Fruit fly (Drosophila melanogaster) whole organism, embryonic: ENCODE measurements around the gene CG13631.
A peak's percentile ranks its signal among the peaks of the same experiment; 100 is the strongest.

Experiments used
- CG11696 ChIP-seq: fragments of 200-800 bp; sonication (Bioruptor generic); IDR thresholded peaks from 2 replicates; pipeline ENCODE4 v1.3.6; 2022; ENCODE audit warnings: missing biosample characterization, missing genetic modification characterization
- CG12219 ChIP-seq: fragments of 200-800 bp; sonication (Bioruptor generic); optimal IDR thresholded peaks from 3 replicates; lab custom pipeline; 2018; ENCODE audit warnings: missing biosample characterization, mild to moderate bottlenecking, missing genetic modification characterization
- CG15479 ChIP-seq: fragments of 200-800 bp; sonication (Bioruptor generic); optimal IDR thresholded peaks from 3 replicates; lab custom pipeline; 2019; ENCODE audit warnings: missing biosample characterization, mild to moderate bottlenecking, missing genetic modification characterization, moderate library complexity
- CG16815 ChIP-seq: fragments of 200-800 bp; sonication (Bioruptor generic); optimal IDR thresholded peaks from 3 replicates; lab custom pipeline; 2017; ENCODE audit warnings: missing biosample characterization, mild to moderate bottlenecking, missing genetic modification characterization
- CG17361 ChIP-seq: fragments of 200-800 bp; sonication (Bioruptor generic); IDR thresholded peaks from 3 replicates; pipeline ENCODE4 v1.3.6; 2022; ENCODE audit warnings: missing biosample characterization, missing genetic modification characterization
- CG17385 ChIP-seq: fragments of 200-800 bp; sonication (Bioruptor generic); optimal IDR thresholded peaks from 3 replicates; lab custom pipeline; 2018; ENCODE audit warnings: missing biosample characterization, mild to moderate bottlenecking, missing genetic modification characterization
- CG17568 ChIP-seq: fragments of 200-800 bp; sonication (Bioruptor generic); optimal IDR thresholded peaks from 2 replicates; lab custom pipeline; 2018; ENCODE audit warnings: missing biosample characterization, mild to moderate bottlenecking, missing genetic modification characterization, moderate library complexity
- CG17912 ChIP-seq: fragments of 200-800 bp; sonication (Bioruptor generic); optimal IDR thresholded peaks from 2 replicates; lab custom pipeline; 2018; ENCODE audit warnings: missing biosample characterization, mild to moderate bottlenecking, missing genetic modification characterization
- CG2712 ChIP-seq: fragments of 200-800 bp; optimal IDR thresholded peaks from 3 replicates; lab custom pipeline; 2019; ENCODE audit warnings: missing biosample characterization, mild to moderate bottlenecking, missing genetic modification characterization, moderate library complexity
- CG30403 ChIP-seq: fragments of 200-800 bp; sonication (Bioruptor generic); optimal IDR thresholded peaks from 3 replicates; lab custom pipeline; 2016; ENCODE audit warnings: missing biosample characterization, missing genetic modification characterization
- CG3065 ChIP-seq: fragments of 200-800 bp; sonication (Bioruptor generic); optimal IDR thresholded peaks from 2 replicates; lab custom pipeline; 2016; ENCODE audit warnings: missing biosample characterization, missing genetic modification characterization
- CG3281 ChIP-seq: fragments of 200-800 bp; sonication (Bioruptor generic); optimal IDR thresholded peaks from 3 replicates; lab custom pipeline; 2017; ENCODE audit warnings: missing biosample characterization, mild to moderate bottlenecking, missing genetic modification characterization
- CG34422 ChIP-seq: fragments of 200-800 bp; sonication (Bioruptor generic); IDR thresholded peaks from 3 replicates; pipeline ENCODE4 v1.3.6; 2022; ENCODE audit warnings: missing biosample characterization, missing genetic modification characterization
- CG4707 ChIP-seq: fragments of 200-800 bp; sonication (Bioruptor generic); optimal IDR thresholded peaks from 2 replicates; lab custom pipeline; 2018; ENCODE audit warnings: missing biosample characterization, mild to moderate bottlenecking, missing genetic modification characterization, moderate library complexity
- CG8281 ChIP-seq: fragments of 200-800 bp; sonication (Bioruptor generic); optimal IDR thresholded peaks from 2 replicates; lab custom pipeline; 2018; ENCODE audit warnings: missing biosample characterization, mild to moderate bottlenecking, missing genetic modification characterization, moderate library complexity
- CG8359 ChIP-seq: fragments of 200-800 bp; sonication (Bioruptor generic); optimal IDR thresholded peaks from 2 replicates; lab custom pipeline; 2017; ENCODE audit warnings: missing biosample characterization, mild to moderate bottlenecking, missing genetic modification characterization, borderline replicate concordance
- CG8765 ChIP-seq: fragments of 200-800 bp; sonication (Bioruptor generic); IDR thresholded peaks from 2 replicates; pipeline ENCODE4 v1.3.6; 2022; ENCODE audit warnings: missing biosample characterization, missing genetic modification characterization
- CG9215 ChIP-seq: fragments of 200-800 bp; sonication (Bioruptor generic); IDR thresholded peaks from 2 replicates; pipeline ENCODE4 v1.3.6; 2022; ENCODE audit warnings: missing biosample characterization, missing genetic modification characterization
- CG9797 ChIP-seq: fragments of 200-800 bp; sonication (Bioruptor generic); optimal IDR thresholded peaks from 3 replicates; lab custom pipeline; 2018; ENCODE audit warnings: missing biosample characterization, mild to moderate bottlenecking, missing genetic modification characterization
- CG9876 ChIP-seq: fragments of 200-800 bp; sonication (Bioruptor generic); optimal IDR thresholded peaks from 2 replicates; lab custom pipeline; 2016; ENCODE audit warnings: missing biosample characterization, missing genetic modification characterization
- CTCF ChIP-seq: fragments of 200-800 bp; sonication (Bioruptor generic); optimal IDR thresholded peaks from 2 replicates; lab custom pipeline; 2017; ENCODE audit warnings: missing biosample characterization, mild to moderate bottlenecking, missing genetic modification characterization, moderate library complexity
- CkIIα-i1 ChIP-seq: fragments of 200-800 bp; sonication (Bioruptor generic); IDR thresholded peaks from 2 replicates; pipeline ENCODE4 v1.3.6; 2022; ENCODE audit warnings: missing biosample characterization, missing genetic modification characterization
- CrebB ChIP-seq: fragments of 200-800 bp; sonication (Bioruptor generic); optimal IDR thresholded peaks from 3 replicates; lab custom pipeline; 2018; ENCODE audit warnings: missing biosample characterization, mild to moderate bottlenecking, missing genetic modification characterization
- Dip2 ChIP-seq: fragments of 200-800 bp; sonication (Bioruptor generic); IDR thresholded peaks from 2 replicates; pipeline ENCODE4 v1.3.6; 2022; ENCODE audit warnings: missing biosample characterization, missing genetic modification characterization
- Elba2 ChIP-seq: fragments of 200-800 bp; sonication (Bioruptor generic); optimal IDR thresholded peaks from 3 replicates; lab custom pipeline; 2016; ENCODE audit warnings: missing biosample characterization, missing genetic modification characterization
- Fer1 ChIP-seq: fragments of 200-800 bp; sonication (Bioruptor generic); optimal IDR thresholded peaks from 2 replicates; lab custom pipeline; 2017; ENCODE audit warnings: missing biosample characterization, mild to moderate bottlenecking, missing genetic modification characterization
- H2.0 ChIP-seq: fragments of 200-800 bp; sonication (Bioruptor generic); IDR thresholded peaks from 2 replicates; pipeline ENCODE4 v1.3.6; 2022; ENCODE audit warnings: missing biosample characterization, missing genetic modification characterization
- HLH4C ChIP-seq: fragments of 200-800 bp; sonication (Bioruptor generic); IDR thresholded peaks from 3 replicates; pipeline ENCODE4 v1.3.6; 2022; ENCODE audit warnings: missing biosample characterization, missing genetic modification characterization; ENCODE audit not compliant: partially characterized antibody
- HmgD ChIP-seq: fragments of 200-800 bp; sonication (Bioruptor generic); optimal IDR thresholded peaks from 3 replicates; lab custom pipeline; 2016; ENCODE audit warnings: missing biosample characterization, missing genetic modification characterization
- Hmx ChIP-seq: fragments of 200-800 bp; sonication (Bioruptor generic); optimal IDR thresholded peaks from 2 replicates; lab custom pipeline; 2016; ENCODE audit warnings: missing biosample characterization, missing genetic modification characterization
- Med ChIP-seq: fragments of 200-800 bp; sonication (Bioruptor generic); peaks from one replicate; lab custom pipeline; 2016; ENCODE audit warnings: missing biosample characterization, missing genetic modification characterization, mild to moderate bottlenecking, inconsistent platforms, moderate library complexity
- NFAT ChIP-seq: fragments of 200-800 bp; sonication (Bioruptor generic); IDR thresholded peaks from 2 replicates; pipeline ENCODE4 v1.3.6; 2022; ENCODE audit warnings: missing biosample characterization, missing genetic modification characterization
- Nf-YB ChIP-seq: fragments of 200-800 bp; sonication (Bioruptor generic); optimal IDR thresholded peaks from 3 replicates; lab custom pipeline; 2019; ENCODE audit warnings: missing biosample characterization, mild to moderate bottlenecking, missing genetic modification characterization, moderate library complexity
- Trl ChIP-seq, 3 experiments: fragments of >200 bp in 2 of 3; fragments of 200-800 bp in 1 of 3; sonication (Bioruptor generic) in 1 of 3; optimal IDR thresholded peaks; 2 replicates in 1 of 3; 3 replicates in 2 of 3; lab custom pipeline; 2016 to 2017; ENCODE audit warnings: missing biosample characterization in 1 of 3, missing genetic modification characterization in 1 of 3
- Xbp1 ChIP-seq: fragments of 200-800 bp; sonication (Bioruptor generic); optimal IDR thresholded peaks from 3 replicates; lab custom pipeline; 2016; ENCODE audit warnings: missing biosample characterization, mild to moderate bottlenecking, missing genetic modification characterization
- abd-A ChIP-seq: fragments of 200-800 bp; sonication (Bioruptor generic); optimal IDR thresholded peaks from 3 replicates; lab custom pipeline; 2019; ENCODE audit warnings: missing biosample characterization, mild to moderate bottlenecking, missing genetic modification characterization, moderate library complexity
- ase ChIP-seq: fragments of 200-800 bp; sonication (Bioruptor generic); IDR thresholded peaks from 3 replicates; pipeline ENCODE4 v1.3.6; 2022; ENCODE audit warnings: missing biosample characterization, missing genetic modification characterization
- ind ChIP-seq: fragments of 200-800 bp; sonication (Bioruptor generic); optimal IDR thresholded peaks from 3 replicates; lab custom pipeline; 2016; ENCODE audit warnings: missing biosample characterization, missing genetic modification characterization
- jigr1 ChIP-seq: fragments of 200-800 bp; sonication (Bioruptor generic); IDR thresholded peaks from 3 replicates; pipeline ENCODE4 v1.3.6; 2022; ENCODE audit warnings: missing biosample characterization, missing genetic modification characterization
- klu ChIP-seq: fragments of 200-800 bp; sonication (Bioruptor generic); IDR thresholded peaks from 2 replicates; pipeline ENCODE4 v1.3.6; 2022; ENCODE audit warnings: missing biosample characterization, missing genetic modification characterization
- mld ChIP-seq: fragments of 200-800 bp; sonication (Bioruptor generic); IDR thresholded peaks from 3 replicates; pipeline ENCODE4 v1.3.6; 2022; ENCODE audit warnings: missing biosample characterization, missing genetic modification characterization; ENCODE audit not compliant: partially characterized antibody
- nmo ChIP-seq: fragments of 200-800 bp; sonication (Bioruptor generic); optimal IDR thresholded peaks from 2 replicates; lab custom pipeline; 2018; ENCODE audit warnings: missing biosample characterization, mild to moderate bottlenecking, missing genetic modification characterization, moderate library complexity
- prd ChIP-seq, 3 experiments: fragments of >200 bp in 2 of 3; fragments of 200-800 bp in 1 of 3; sonication (Bioruptor generic) in 1 of 3; optimal IDR thresholded peaks in 2 of 3; IDR thresholded peaks in 1 of 3; 2 replicates in 2 of 3; 3 replicates in 1 of 3; pipeline versions ENCODE4 v1.3.6 to Lab custom; 2017 to 2022; ENCODE audit warnings: missing biosample characterization in 1 of 3, missing genetic modification characterization in 1 of 3
- psq ChIP-seq: fragments of 200-800 bp; sonication (Bioruptor generic); optimal IDR thresholded peaks from 2 replicates; lab custom pipeline; 2017; ENCODE audit warnings: missing biosample characterization, missing genetic modification characterization
- sd ChIP-seq: fragments of 200-800 bp; sonication (Bioruptor generic); optimal IDR thresholded peaks from 3 replicates; lab custom pipeline; 2018; ENCODE audit warnings: missing biosample characterization, mild to moderate bottlenecking, missing genetic modification characterization, moderate library complexity
- shn ChIP-seq: fragments of 200-800 bp; sonication (Bioruptor generic); optimal IDR thresholded peaks from 3 replicates; lab custom pipeline; 2016; ENCODE audit warnings: missing biosample characterization, missing genetic modification characterization
- tna ChIP-seq: fragments of 200-800 bp; sonication (Bioruptor generic); IDR thresholded peaks from 2 replicates; pipeline ENCODE4 v1.3.6; 2022; ENCODE audit warnings: missing biosample characterization, missing genetic modification characterization; ENCODE audit not compliant: partially characterized antibody
- unpg ChIP-seq: fragments of 200-800 bp; sonication (Bioruptor generic); optimal IDR thresholded peaks from 3 replicates; lab custom pipeline; 2018; ENCODE audit warnings: missing biosample characterization, mild to moderate bottlenecking, missing genetic modification characterization, moderate library complexity
- yki ChIP-seq: fragments of >200 bp; optimal IDR thresholded peaks from 3 replicates; lab custom pipeline; 2018

Gene CG13631

dm6 chr3R:24810844-24811625, 41.9 kb downstream of the CG13631 start (continued):
- peak; percentile 68 for TF ChIP-seq klu (GFP tag; lab: Robert Waterston, UW)
- TF ChIP-seq CTCF (GFP tag; lab: Kevin White, UChicago): peak; percentile 42
- TF ChIP-seq CG17568 (GFP tag; lab: Kevin White, UChicago): peak; percentile 85
- peak; percentile 88 for TF ChIP-seq CG3281
- peak; percentile 88 for TF ChIP-seq CG11696 (GFP tag; lab: Robert Waterston, UW)
- TF ChIP-seq CG4707 (GFP tag; lab: Kevin White, UChicago): peak; percentile 69
- TF ChIP-seq psq (GFP tag; lab: Kevin White, UChicago): peak; percentile 31
- TF ChIP-seq nmo: peak; percentile 88
- TF ChIP-seq Xbp1 (GFP tag; lab: Kevin White, UChicago): peak; percentile 91
- peak; percentile 87 for TF ChIP-seq CrebB (tag; lab: Kevin White, UChicago)
- no peak for TF ChIP-seq Trl (optimal IDR thresholded peaks at IDR 0.05; lab: Kevin White, UChicago)
- peak; percentile 74 for TF ChIP-seq Trl (GFP tag; optimal IDR thresholded peaks at IDR 0.05; lab: Kevin White, UChicago)
- no peak for TF ChIP-seq CG15479 (GFP tag; lab: Kevin White, UChicago)
- TF ChIP-seq CG3065: no peak
- peak; percentile 73 for TF ChIP-seq CG8281 (tag; lab: Kevin White, UChicago)
- peak; percentile 85 for TF ChIP-seq CG17361 (GFP tag; lab: Robert Waterston, UW)
- peak; percentile 90 for TF ChIP-seq ase (GFP tag; lab: Robert Waterston, UW)
- peak; percentile 89 for TF ChIP-seq CG17385 (GFP tag; lab: Kevin White, UChicago)
- peak; percentile 60 for TF ChIP-seq CG16815
- 0 out of 3 replicates have a peak, but pooled peaks have one; percentile 20 for TF ChIP-seq mld
- TF ChIP-seq unpg: peak; percentile 90
- TF ChIP-seq Hmx: peak; percentile 3
- TF ChIP-seq CG2712 (tag; lab: Kevin White, UChicago): peak; percentile 86
- TF ChIP-seq Dip2: peak; percentile 47; the same call in 1 of the 2 replicates
- TF ChIP-seq CG30403: peak; percentile 80
- 0 out of 2 replicates have a peak, but pooled peaks have one; percentile 24 for TF ChIP-seq CkIIα-i1 (GFP tag; lab: Robert Waterston, UW)
- no peak for TF ChIP-seq abd-A (tag; lab: Kevin White, UChicago)
- TF ChIP-seq Fer1 (GFP tag; lab: Kevin White, UChicago): peak; percentile 88
- TF ChIP-seq CG8765 (GFP tag; lab: Robert Waterston, UW): peak; percentile 20; the same call in 1 of the 2 replicates
- no peak for TF ChIP-seq tna (GFP tag; lab: Robert Waterston, UW)
- peak; percentile 49 for TF ChIP-seq CG17912 (GFP tag; lab: Kevin White, UChicago)
- TF ChIP-seq CG9797 (GFP tag; lab: Kevin White, UChicago): no peak
- TF ChIP-seq NFAT: peak; percentile 90
- TF ChIP-seq jigr1 (GFP tag; lab: Robert Waterston, UW): no peak
- peak; percentile 88 for TF ChIP-seq H2.0
- peak; percentile 89 for TF ChIP-seq ind
- TF ChIP-seq CG8359 (GFP tag; lab: Kevin White, UChicago): no peak
- TF ChIP-seq prd (optimal IDR thresholded peaks at IDR 0.05; lab: Kevin White, UChicago): no peak
- peak; percentile 86 for TF ChIP-seq prd (GFP tag; IDR thresholded peaks at IDR 0.05; lab: Robert Waterston, UW)
- peak; percentile 63 for TF ChIP-seq Nf-YB (GFP tag; lab: Kevin White, UChicago)
- no peak for TF ChIP-seq Elba2
- TF ChIP-seq CG34422 (GFP tag; lab: Robert Waterston, UW): peak; percentile 91
- peak; percentile 50 for TF ChIP-seq CG9876 (GFP tag; lab: Kevin White, UChicago)
- TF ChIP-seq shn (GFP tag; lab: Kevin White, UChicago): peak; percentile 77
- TF ChIP-seq Med: peak; percentile 99
- peak; percentile 78 for TF ChIP-seq CG9215
- TF ChIP-seq HLH4C: no peak
- peak; percentile 84 for TF ChIP-seq sd (tag; lab: Kevin White, UChicago)
- TF ChIP-seq HmgD (GFP tag; lab: Kevin White, UChicago): peak; percentile 7
- TF ChIP-seq yki (lab: Kevin White, UChicago): no peak
- peak; percentile 92 for TF ChIP-seq CG12219 (GFP tag; lab: Kevin White, UChicago)
